Worm (Caenorhabditis elegans) whole organism, L3 larva: ENCODE measurements around the gene F26A10.2.

ENCODE experiments used
- elt-2 ChIP-seq: sonication (generic microtip); optimal IDR thresholded peaks from 2 replicates; lab custom pipeline; 2016; ENCODE audit warnings: missing genetic modification reagents, mild to moderate bottlenecking, missing genetic modification characterization, missing compliant biosample characterization
- lin-39 ChIP-seq: fragments of 150-350 bp; optimal IDR thresholded peaks from 2 replicates; lab custom pipeline; 2018; ENCODE audit warnings: missing biosample characterization, missing genetic modification reagents, missing genetic modification characterization
- nhr-25 ChIP-seq: sonication (generic microtip); optimal IDR thresholded peaks from 2 replicates; lab custom pipeline; 2017; ENCODE audit warnings: missing biosample characterization, missing genetic modification characterization
- nhr-67 ChIP-seq: fragments of 150-350 bp; optimal IDR thresholded peaks from 2 replicates; lab custom pipeline; 2014; ENCODE audit warnings: missing biosample characterization, missing genetic modification characterization
- ztf-11 ChIP-seq: fragments of 150-350 bp; optimal IDR thresholded peaks from 2 replicates; lab custom pipeline; 2014; ENCODE audit warnings: missing biosample characterization, missing genetic modification characterization

DNA sequence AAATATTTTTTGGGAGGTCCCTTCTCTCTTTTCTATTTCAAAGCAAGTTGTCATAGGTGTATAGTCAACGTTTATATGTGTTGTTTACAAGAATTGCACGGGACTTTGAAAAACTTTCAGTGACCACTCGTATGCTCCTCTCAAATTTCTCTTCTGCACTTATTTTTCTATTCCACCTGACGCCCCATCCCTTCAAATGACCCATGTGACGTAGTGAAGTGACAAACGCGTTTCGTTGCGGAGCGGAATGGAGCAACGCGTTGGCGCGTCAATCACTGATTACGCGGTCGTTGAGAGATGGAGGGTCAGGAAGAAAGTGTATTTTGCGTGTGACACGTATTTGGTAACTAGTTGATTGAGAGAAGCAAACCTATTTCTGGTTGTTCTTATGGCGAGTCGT lies 9.2 kb downstream of the F26A10.2 start:
- TF ChIP-seq nhr-25 (tag; lab: Kevin White, UChicago) (no peak), ztf-11 (no peak), lin-39 (no peak), elt-2 (no peak), nhr-67 (no peak)
